Worm (Caenorhabditis elegans) whole organism, midembryonic: ENCODE results near the gene irg-5.

Source experiments
- T22C8.4 ChIP-seq: fragments of 200-800 bp; sonication (Bioruptor generic); IDR thresholded peaks from 2 replicates; pipeline ENCODE4 v1.3.6; 2022; ENCODE audit warnings: missing genetic modification characterization, missing compliant biosample characterization
- flt-1 ChIP-seq: fragments of 200-800 bp; sonication (Bioruptor generic); IDR thresholded peaks from 2 replicates; pipeline ENCODE4 v1.3.6; 2022; ENCODE audit warnings: missing genetic modification characterization, missing compliant biosample characterization
- med-1 ChIP-seq: sonication (generic microtip); optimal IDR thresholded peaks from 2 replicates; lab custom pipeline; 2017; ENCODE audit warnings: missing genetic modification characterization, mild to moderate bottlenecking, missing compliant biosample characterization, antibody characterized with exemption, missing genetic modification reagents; ENCODE audit not compliant: insufficient read depth
- ref-1 ChIP-seq: fragments of 200-800 bp; sonication (Bioruptor generic); conservative IDR thresholded peaks from 2 replicates; pipeline ENCODE4 v1.3.6; 2022; ENCODE audit warnings: missing genetic modification reagents, missing genetic modification characterization, missing compliant biosample characterization
- tab-1 ChIP-seq: fragments of 200-800 bp; sonication (Bioruptor generic); IDR thresholded peaks from 2 replicates; pipeline ENCODE4 v1.3.6; 2022; ENCODE audit warnings: missing genetic modification characterization, missing compliant biosample characterization
- ztf-29 ChIP-seq: fragments of 200-800 bp; sonication (Bioruptor generic); IDR thresholded peaks from 2 replicates; pipeline ENCODE4 v1.3.6; 2022; ENCODE audit warnings: missing genetic modification reagents, missing genetic modification characterization, missing compliant biosample characterization

ce11 chrV:13785767-13786166 lies 47.5 kb upstream of the irg-5 start:
- TF ChIP-seq med-1 (GFP tag; lab: Kevin White, UChicago) = no peak
- TF ChIP-seq flt-1 (GFP tag; lab: Robert Waterston, UW) = no peak
- TF ChIP-seq tab-1 (GFP tag; lab: Robert Waterston, UW) = no peak
- no peak for TF ChIP-seq T22C8.4
- no peak for TF ChIP-seq ztf-29 (GFP tag; lab: Robert Waterston, UW)
- no peak for TF ChIP-seq ref-1 (GFP tag; lab: Robert Waterston, UW)
